Fruit fly (Drosophila melanogaster) whole organism, embryonic: ENCODE data around the gene mAChR-C.

ENCODE experiments used
- B-H2 ChIP-seq: fragments of 200-800 bp; sonication (Bioruptor generic); optimal IDR thresholded peaks from 2 replicates; lab custom pipeline; 2018; ENCODE audit warnings: missing biosample characterization, mild to moderate bottlenecking, missing genetic modification characterization
- CG11398 ChIP-seq: fragments of 200-800 bp; sonication (Bioruptor generic); optimal IDR thresholded peaks from 2 replicates; lab custom pipeline; 2016; ENCODE audit warnings: missing biosample characterization, missing genetic modification characterization
- CG11504 ChIP-seq: fragments of 200-800 bp; sonication (Bioruptor generic); optimal IDR thresholded peaks from 3 replicates; lab custom pipeline; 2019; ENCODE audit warnings: missing biosample characterization, mild to moderate bottlenecking, missing genetic modification characterization, moderate library complexity
- CG1233 ChIP-seq: fragments of 200-800 bp; sonication (Bioruptor generic); optimal IDR thresholded peaks from 4 replicates; lab custom pipeline; 2018; ENCODE audit warnings: missing biosample characterization, mild to moderate bottlenecking, missing genetic modification characterization
- CG14441 ChIP-seq: fragments of 200-800 bp; sonication (Bioruptor generic); IDR thresholded peaks from 2 replicates; pipeline ENCODE4 v1.3.6; 2022; ENCODE audit warnings: missing biosample characterization, missing genetic modification characterization
- CG17829 ChIP-seq: fragments of 200-800 bp; optimal IDR thresholded peaks from 2 replicates; lab custom pipeline; 2019; ENCODE audit warnings: missing biosample characterization, mild to moderate bottlenecking, missing genetic modification characterization, moderate library complexity
- CG18619 ChIP-seq: fragments of 200-800 bp; sonication (Bioruptor generic); optimal IDR thresholded peaks from 3 replicates; lab custom pipeline; 2017; ENCODE audit warnings: missing biosample characterization, mild to moderate bottlenecking, missing genetic modification characterization
- CG2678 ChIP-seq: fragments of 200-800 bp; sonication (Bioruptor generic); optimal IDR thresholded peaks from 3 replicates; lab custom pipeline; 2019; ENCODE audit warnings: missing biosample characterization, mild to moderate bottlenecking, missing genetic modification characterization, moderate library complexity
- CG2875 ChIP-seq: fragments of 200-800 bp; sonication (Bioruptor generic); optimal IDR thresholded peaks from 2 replicates; lab custom pipeline; 2017; ENCODE audit warnings: missing biosample characterization, mild to moderate bottlenecking, missing genetic modification characterization, missing genetic modification reagents
- CG31224 ChIP-seq: fragments of 200-800 bp; sonication (Bioruptor generic); IDR thresholded peaks from 2 replicates; pipeline ENCODE4 v1.3.6; 2022; ENCODE audit warnings: missing biosample characterization, missing genetic modification characterization
- CG31441 ChIP-seq: fragments of 200-800 bp; sonication (Bioruptor generic); IDR thresholded peaks from 2 replicates; pipeline ENCODE4 v1.3.6; 2022; ENCODE audit warnings: missing biosample characterization, missing genetic modification characterization
- CG4360 ChIP-seq: fragments of 200-800 bp; sonication (Bioruptor generic); IDR thresholded peaks from 2 replicates; pipeline ENCODE4 v1.3.6; 2022; ENCODE audit warnings: missing biosample characterization, missing genetic modification characterization
- CG6254 ChIP-seq: fragments of 200-800 bp; sonication (Bioruptor generic); optimal IDR thresholded peaks from 3 replicates; lab custom pipeline; 2017; ENCODE audit warnings: mild to moderate bottlenecking, missing biosample characterization, missing genetic modification reagents, missing genetic modification characterization
- CG7745 ChIP-seq: fragments of 200-800 bp; sonication (Bioruptor generic); optimal IDR thresholded peaks from 2 replicates; lab custom pipeline; 2018; ENCODE audit warnings: missing biosample characterization, mild to moderate bottlenecking, missing genetic modification characterization, moderate library complexity
- CG7963 ChIP-seq: fragments of 200-800 bp; sonication (Bioruptor generic); IDR thresholded peaks from 3 replicates; pipeline ENCODE4 v1.3.6; 2022; ENCODE audit warnings: missing biosample characterization, missing genetic modification characterization; ENCODE audit not compliant: partially characterized antibody
- CG8281 ChIP-seq: fragments of 200-800 bp; sonication (Bioruptor generic); optimal IDR thresholded peaks from 2 replicates; lab custom pipeline; 2018; ENCODE audit warnings: missing biosample characterization, mild to moderate bottlenecking, missing genetic modification characterization, moderate library complexity
- CG8944 ChIP-seq: fragments of 200-800 bp; sonication (Bioruptor generic); optimal IDR thresholded peaks from 3 replicates; lab custom pipeline; 2016; ENCODE audit warnings: missing biosample characterization, missing genetic modification characterization
- D19A ChIP-seq: fragments of 200-800 bp; optimal IDR thresholded peaks from 3 replicates; lab custom pipeline; 2019; ENCODE audit warnings: missing biosample characterization, mild to moderate bottlenecking, missing genetic modification characterization, moderate library complexity
- E2f1 ChIP-seq: fragments of 200-800 bp; sonication (Bioruptor generic); IDR thresholded peaks from 2 replicates; pipeline ENCODE4 v1.3.6; 2022; ENCODE audit warnings: missing biosample characterization, missing genetic modification characterization
- Gsc ChIP-seq: fragments of 200-800 bp; sonication (Bioruptor generic); IDR thresholded peaks from 2 replicates; pipeline ENCODE4 v1.3.6; 2022; ENCODE audit warnings: missing biosample characterization, missing genetic modification characterization
- HHEX ChIP-seq: fragments of 200-800 bp; sonication (Bioruptor generic); optimal IDR thresholded peaks from 3 replicates; lab custom pipeline; 2017; ENCODE audit warnings: missing biosample characterization, mild to moderate bottlenecking, missing genetic modification characterization, missing genetic modification reagents
- HLH4C ChIP-seq: fragments of 200-800 bp; sonication (Bioruptor generic); IDR thresholded peaks from 3 replicates; pipeline ENCODE4 v1.3.6; 2022; ENCODE audit warnings: missing biosample characterization, missing genetic modification characterization; ENCODE audit not compliant: partially characterized antibody
- MESR4 ChIP-seq: fragments of 200-800 bp; sonication (Bioruptor generic); optimal IDR thresholded peaks from 2 replicates; lab custom pipeline; 2018; ENCODE audit warnings: missing biosample characterization, mild to moderate bottlenecking, missing genetic modification characterization, moderate library complexity
- Nf-YA ChIP-seq: fragments of 200-800 bp; sonication (Bioruptor generic); IDR thresholded peaks from 2 replicates; pipeline ENCODE4 v1.3.6; 2022; ENCODE audit warnings: missing biosample characterization, missing genetic modification characterization
- Rx ChIP-seq: fragments of 200-800 bp; sonication (Bioruptor generic); IDR thresholded peaks from 2 replicates; pipeline ENCODE4 v1.3.6; 2022; ENCODE audit warnings: missing biosample characterization, missing genetic modification characterization
- Sox102F ChIP-seq: fragments of 200-800 bp; sonication (Bioruptor generic); optimal IDR thresholded peaks from 2 replicates; lab custom pipeline; 2018; ENCODE audit warnings: missing biosample characterization, mild to moderate bottlenecking, missing genetic modification characterization, moderate library complexity
- Stat92E ChIP-seq, 3 experiments: fragments of >200 bp in 2 of 3; fragments of 200-800 bp in 1 of 3; sonication (Bioruptor generic) in 1 of 3; optimal IDR thresholded peaks; 2 replicates each; lab custom pipeline; 2017 to 2019; ENCODE audit warnings: missing biosample characterization in 3 of 3, missing genetic modification characterization in 3 of 3, mild to moderate bottlenecking in 1 of 3, moderate library complexity in 1 of 3
- ac ChIP-seq: fragments of 200-800 bp; sonication (Bioruptor generic); optimal IDR thresholded peaks from 3 replicates; lab custom pipeline; 2017; ENCODE audit warnings: missing biosample characterization, mild to moderate bottlenecking, missing genetic modification characterization
- ara ChIP-seq: fragments of 200-800 bp; sonication (Bioruptor generic); IDR thresholded peaks from 2 replicates; pipeline ENCODE4 v1.3.6; 2022; ENCODE audit warnings: missing biosample characterization, missing genetic modification characterization
- bigmax ChIP-seq: fragments of 200-800 bp; sonication (Bioruptor generic); optimal IDR thresholded peaks from 2 replicates; lab custom pipeline; 2018; ENCODE audit warnings: missing biosample characterization, mild to moderate bottlenecking, missing genetic modification characterization
- cg ChIP-seq: fragments of 200-800 bp; sonication (Bioruptor generic); optimal IDR thresholded peaks from 3 replicates; lab custom pipeline; 2019; ENCODE audit warnings: missing biosample characterization, mild to moderate bottlenecking, missing genetic modification characterization, moderate library complexity
- chinmo ChIP-seq: fragments of 200-800 bp; sonication (Bioruptor generic); IDR thresholded peaks from 4 replicates; pipeline ENCODE4 v1.3.6; 2022; ENCODE audit warnings: missing biosample characterization, missing genetic modification characterization; ENCODE audit not compliant: partially characterized antibody
- dati ChIP-seq: fragments of 200-800 bp; sonication (Bioruptor generic); IDR thresholded peaks from 2 replicates; pipeline ENCODE4 v1.3.6; 2022; ENCODE audit warnings: missing biosample characterization, missing genetic modification characterization
- disco-r ChIP-seq: fragments of 200-800 bp; sonication (Bioruptor generic); optimal IDR thresholded peaks from 2 replicates; lab custom pipeline; 2016; ENCODE audit warnings: missing biosample characterization, missing genetic modification characterization
- eyg ChIP-seq: fragments of 200-800 bp; sonication (Bioruptor generic); optimal IDR thresholded peaks from 3 replicates; lab custom pipeline; 2016; ENCODE audit warnings: missing biosample characterization, missing genetic modification characterization
- fd64A ChIP-seq: fragments of 200-800 bp; sonication (Bioruptor generic); optimal IDR thresholded peaks from 3 replicates; lab custom pipeline; 2018; ENCODE audit warnings: missing biosample characterization, mild to moderate bottlenecking, missing genetic modification characterization
- fd96Cb ChIP-seq: fragments of 200-800 bp; sonication (Bioruptor generic); optimal IDR thresholded peaks from 2 replicates; lab custom pipeline; 2018; ENCODE audit warnings: missing biosample characterization, mild to moderate bottlenecking, missing genetic modification characterization, moderate library complexity
- hb ChIP-seq: fragments of 200-800 bp; sonication (Bioruptor generic); IDR thresholded peaks from 3 replicates; pipeline ENCODE4 v1.3.6; 2022; ENCODE audit warnings: missing biosample characterization, missing genetic modification characterization; ENCODE audit not compliant: partially characterized antibody
- kah ChIP-seq: fragments of 200-800 bp; sonication (Bioruptor generic); optimal IDR thresholded peaks from 2 replicates; lab custom pipeline; 2018; ENCODE audit warnings: missing biosample characterization, mild to moderate bottlenecking, missing genetic modification characterization
- odd ChIP-seq: fragments of 200-800 bp; sonication (Bioruptor generic); optimal IDR thresholded peaks from 2 replicates; lab custom pipeline; 2017; ENCODE audit warnings: missing biosample characterization, mild to moderate bottlenecking, missing genetic modification characterization
- pan ChIP-seq, 4 experiments: fragments of >200 bp in 3 of 4; fragments of 200-800 bp in 1 of 4; sonication (Bioruptor generic) in 1 of 4; optimal IDR thresholded peaks in 3 of 4; IDR thresholded peaks in 1 of 4; 2 replicates each; pipeline versions ENCODE4 v1.3.6 to Lab custom; 2017 to 2022; ENCODE audit warnings: missing biosample characterization in 2 of 4, missing genetic modification characterization in 2 of 4, mixed read lengths in 1 of 4
- ranshi ChIP-seq: fragments of 200-800 bp; sonication (Bioruptor generic); IDR thresholded peaks from 2 replicates; pipeline ENCODE4 v1.3.6; 2022; ENCODE audit warnings: missing biosample characterization, missing genetic modification characterization
- repo ChIP-seq: fragments of 200-800 bp; sonication (Bioruptor generic); optimal IDR thresholded peaks from 2 replicates; lab custom pipeline; 2016; ENCODE audit warnings: missing biosample characterization, missing genetic modification characterization
- schlank ChIP-seq: fragments of 200-800 bp; sonication (Bioruptor generic); optimal IDR thresholded peaks from 2 replicates; lab custom pipeline; 2018; ENCODE audit warnings: missing biosample characterization, mild to moderate bottlenecking, missing genetic modification characterization
- seq ChIP-seq: fragments of 200-800 bp; sonication (Bioruptor generic); IDR thresholded peaks from 2 replicates; pipeline ENCODE4 v1.3.6; 2022; ENCODE audit warnings: missing biosample characterization, missing genetic modification characterization
- shn ChIP-seq: fragments of 200-800 bp; sonication (Bioruptor generic); optimal IDR thresholded peaks from 3 replicates; lab custom pipeline; 2016; ENCODE audit warnings: missing biosample characterization, missing genetic modification characterization
- sr ChIP-seq: fragments of 200-800 bp; sonication (Bioruptor generic); IDR thresholded peaks from 3 replicates; pipeline ENCODE4 v1.3.6; 2022; ENCODE audit warnings: missing biosample characterization, missing genetic modification characterization
- usp ChIP-seq: fragments of >200 bp; optimal IDR thresholded peaks from 2 replicates; lab custom pipeline; 2017; ENCODE audit warnings: missing biosample characterization, missing genetic modification characterization
- zfh2 ChIP-seq: fragments of 200-800 bp; sonication (Bioruptor generic); optimal IDR thresholded peaks from 2 replicates; lab custom pipeline; 2016; ENCODE audit warnings: missing biosample characterization, missing genetic modification characterization

The mAChR-C gene

DNA sequence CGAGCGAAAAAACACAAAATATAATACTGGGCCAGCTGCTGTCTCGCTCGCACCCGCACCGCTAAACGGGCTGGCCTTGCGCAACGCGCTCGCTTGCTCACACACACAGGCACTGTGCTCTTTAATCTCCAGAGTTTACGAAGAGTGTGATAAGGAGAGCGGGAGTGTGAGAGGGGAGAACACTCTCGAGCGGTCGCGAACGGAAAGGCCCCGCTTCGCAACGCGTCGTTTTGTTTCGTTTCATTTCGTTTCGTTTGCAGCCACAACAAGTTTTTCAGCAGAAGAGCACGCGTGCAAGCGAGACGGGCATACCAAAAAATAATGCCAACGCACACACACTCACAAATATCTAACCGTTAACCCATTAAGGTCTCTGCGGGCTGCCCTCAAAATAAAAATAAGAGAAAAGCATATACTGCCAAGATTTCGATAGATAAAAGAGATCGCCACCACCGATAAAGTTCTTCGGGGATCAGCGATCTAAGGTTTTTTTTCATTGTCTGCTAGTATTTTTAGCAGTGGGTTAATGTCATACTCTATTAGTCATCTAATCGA, 29.1 kb upstream of the mAChR-C start (continued):
- TF ChIP-seq CG1233 (GFP tag; lab: Kevin White, UChicago) = peak; percentile 100
- TF ChIP-seq bigmax (GFP tag; lab: Kevin White, UChicago) = no peak
- TF ChIP-seq B-H2 (GFP tag; lab: Kevin White, UChicago) = peak; percentile 10
- no peak for TF ChIP-seq ac (GFP tag; lab: Kevin White, UChicago)
- TF ChIP-seq kah = no peak
- peak; percentile 42 for TF ChIP-seq fd96Cb (tag; lab: Kevin White, UChicago)
- TF ChIP-seq CG18619 (GFP tag; lab: Kevin White, UChicago) = peak; percentile 9
- no peak for TF ChIP-seq dati
- TF ChIP-seq ranshi (GFP tag; lab: Robert Waterston, UW) = peak; percentile 66
- TF ChIP-seq odd (GFP tag; lab: Kevin White, UChicago) = no peak
- no peak; the same call in 2 of the 3 replicates for TF ChIP-seq HLH4C (GFP tag; lab: Robert Waterston, UW)
- no peak for TF ChIP-seq fd64A (GFP tag; lab: Kevin White, UChicago)
- 0 out of 2 replicates have a peak, but pooled peaks have one; percentile 33 for TF ChIP-seq CG4360
- TF ChIP-seq CG2678 (tag; lab: Kevin White, UChicago) = peak; percentile 71
- TF ChIP-seq seq = no peak; the same call in 1 of the 2 replicates
- TF ChIP-seq sr (GFP tag; lab: Robert Waterston, UW) = no peak
- TF ChIP-seq Stat92E (GFP tag; optimal IDR thresholded peaks at IDR 0.05; lab: Kevin White, UChicago) = peak in 1 of 3 experiments; percentile 74
- TF ChIP-seq repo (GFP tag; lab: Kevin White, UChicago) = no peak
- peak; percentile 66 for TF ChIP-seq zfh2
- TF ChIP-seq CG11398 (GFP tag; lab: Kevin White, UChicago) = no peak
- TF ChIP-seq CG14441 (GFP tag; lab: Robert Waterston, UW) = peak; percentile 80
- no peak for TF ChIP-seq disco-r
- TF ChIP-seq CG7745 (tag; lab: Kevin White, UChicago) = no peak
- peak; percentile 48; the same call in 1 of the 2 replicates for TF ChIP-seq Nf-YA (GFP tag; lab: Robert Waterston, UW)
- peak; percentile 20 for TF ChIP-seq eyg (GFP tag; lab: Kevin White, UChicago)
- TF ChIP-seq CG17829 (tag; lab: Kevin White, UChicago) = peak; percentile 9
- no peak for TF ChIP-seq CG2875
- TF ChIP-seq D19A (tag; lab: Kevin White, UChicago) = peak; percentile 41
- TF ChIP-seq CG8944 (GFP tag; lab: Kevin White, UChicago) = no peak
- no peak for TF ChIP-seq Gsc (GFP tag; lab: Robert Waterston, UW)
- no peak for TF ChIP-seq CG7963 (GFP tag; lab: Robert Waterston, UW)
- peak; percentile 99 for TF ChIP-seq chinmo (GFP tag; lab: Robert Waterston, UW)
- TF ChIP-seq schlank (tag; lab: Kevin White, UChicago) = peak; percentile 38
- TF ChIP-seq HHEX (GFP tag; lab: Kevin White, UChicago) = peak; percentile 72
- TF ChIP-seq Rx (GFP tag; lab: Robert Waterston, UW) = no peak
- TF ChIP-seq cg = peak; percentile 91
- TF ChIP-seq ara (GFP tag; lab: Robert Waterston, UW) = 0 out of 2 replicates have a peak, but pooled peaks have one; percentile 7
- peak; percentile 59 for TF ChIP-seq E2f1 (GFP tag; lab: Robert Waterston, UW)
- TF ChIP-seq CG8281 (tag; lab: Kevin White, UChicago) = peak; percentile 12
- TF ChIP-seq CG6254 (GFP tag; lab: Kevin White, UChicago) = no peak
- peak; percentile 41 for TF ChIP-seq CG31441 (GFP tag; lab: Robert Waterston, UW)
- no peak for TF ChIP-seq shn
- no peak for TF ChIP-seq pan (optimal IDR thresholded peaks at IDR 0.05; lab: Kevin White, UChicago)
- TF ChIP-seq pan (GFP tag; optimal IDR thresholded peaks at IDR 0.05 in 1 of 2, IDR thresholded peaks at IDR 0.05 in 1 of 2) = peak in 1 of 2 experiments; percentile 78
- peak; percentile 63 for TF ChIP-seq CG31224 (GFP tag; lab: Robert Waterston, UW)
- TF ChIP-seq hb = no peak
- TF ChIP-seq CG11504 (tag; lab: Kevin White, UChicago) = peak; percentile 65
- no peak for TF ChIP-seq MESR4 (GFP tag; lab: Kevin White, UChicago)
- peak; percentile 53 for TF ChIP-seq Sox102F (GFP tag; lab: Kevin White, UChicago)
- no peak for TF ChIP-seq usp
